Worm (Caenorhabditis elegans) whole organism, L2 larva: Measurements from ENCODE around the gene B0507.2.
"Not testable (repeated sequence)": the region's sequence is repeated elsewhere in the genome, so short reads cannot be mapped to it uniquely, and the experiment has no call there.

Experiments
- Y55F3AM.14 ChIP-seq: fragments of 200-800 bp; sonication (Bioruptor generic); optimal IDR thresholded peaks from 2 replicates; lab custom pipeline; 2018; ENCODE audit warnings: mild to moderate bottlenecking, missing genetic modification characterization, missing compliant biosample characterization
- ama-1 ChIP-seq: fragments of 150-350 bp; optimal IDR thresholded peaks from 2 replicates; lab custom pipeline; 2018; ENCODE audit warnings: inconsistent platforms
- ceh-82 ChIP-seq: fragments of 150-350 bp; optimal IDR thresholded peaks from 2 replicates; lab custom pipeline; 2014; ENCODE audit warnings: missing biosample characterization, missing genetic modification characterization
- nhr-25 ChIP-seq: fragments of 150-350 bp; sonication (generic microtip); optimal IDR thresholded peaks from 3 replicates; lab custom pipeline; 2014; ENCODE audit warnings: missing biosample characterization, missing genetic modification characterization
- peb-1 ChIP-seq: fragments of 150-350 bp; optimal IDR thresholded peaks from 2 replicates; lab custom pipeline; 2014; ENCODE audit warnings: missing biosample characterization, missing genetic modification characterization
- unc-62 ChIP-seq: fragments of 150-350 bp; optimal IDR thresholded peaks from 2 replicates; lab custom pipeline; 2014; ENCODE audit warnings: missing biosample characterization, missing genetic modification reagents, missing genetic modification characterization
- zag-1 ChIP-seq: fragments of 150-350 bp; optimal IDR thresholded peaks from 2 replicates; lab custom pipeline; 2014; ENCODE audit warnings: missing biosample characterization, missing genetic modification characterization

ce11 chrV:8819855-8820254 is 45.7 kb downstream of the B0507.2 start, which contains the start of gene rpm-1:
- not testable (repeated sequence) for TF ChIP-seq peb-1 (tag; lab: Kevin White, UChicago); ceh-82 (tag; lab: Kevin White, UChicago); zag-1 (tag; lab: Kevin White, UChicago); nhr-25 (tag; lab: Kevin White, UChicago); unc-62 (GFP tag; lab: Kevin White, UChicago); ama-1 (lab: Kevin White, UChicago); Y55F3AM.14 (GFP tag; lab: Kevin White, UChicago)
